Worm (Caenorhabditis elegans) whole organism, late embryonic: ENCODE results near the gene clec-33.

ENCODE experiments used
- C38D4.7 ChIP-seq: fragments of 200-800 bp; sonication (Bioruptor generic); optimal IDR thresholded peaks from 2 replicates; lab custom pipeline; 2018; ENCODE audit warnings: mild to moderate bottlenecking, missing genetic modification characterization, moderate library complexity, missing compliant biosample characterization
- ceh-24 ChIP-seq: sonication (generic microtip); optimal IDR thresholded peaks from 2 replicates; lab custom pipeline; 2016; ENCODE audit warnings: mild to moderate bottlenecking, missing genetic modification characterization, missing compliant biosample characterization
- elt-4 ChIP-seq: sonication (generic microtip); optimal IDR thresholded peaks from 2 replicates; lab custom pipeline; 2016; ENCODE audit warnings: missing genetic modification characterization, missing compliant biosample characterization
- fkh-10 ChIP-seq: fragments of 150-350 bp; optimal IDR thresholded peaks from 2 replicates; lab custom pipeline; 2014; ENCODE audit warnings: missing biosample characterization, missing genetic modification reagents, missing genetic modification characterization
- hlh-13 ChIP-seq: fragments of 200-800 bp; sonication (Bioruptor generic); optimal IDR thresholded peaks from 2 replicates; lab custom pipeline; 2018; ENCODE audit warnings: mild to moderate bottlenecking, missing genetic modification characterization, missing compliant biosample characterization
- hlh-15 ChIP-seq: sonication (generic microtip); optimal IDR thresholded peaks from 2 replicates; lab custom pipeline; 2016; ENCODE audit warnings: missing genetic modification characterization, missing compliant biosample characterization
- lin-11 ChIP-seq: fragments of 200-800 bp; sonication (Bioruptor generic); optimal IDR thresholded peaks from 2 replicates; lab custom pipeline; 2018; ENCODE audit warnings: mild to moderate bottlenecking, missing genetic modification characterization, missing compliant biosample characterization
- madf-2 ChIP-seq: sonication (generic microtip); optimal IDR thresholded peaks from 2 replicates; lab custom pipeline; 2017; ENCODE audit warnings: missing genetic modification characterization, missing compliant biosample characterization
- mec-3 ChIP-seq: sonication (generic microtip); optimal IDR thresholded peaks from 2 replicates; lab custom pipeline; 2016; ENCODE audit warnings: borderline replicate concordance, missing genetic modification characterization, missing compliant biosample characterization
- pqm-1 ChIP-seq: sonication (generic microtip); optimal IDR thresholded peaks from 2 replicates; lab custom pipeline; 2016; ENCODE audit warnings: missing genetic modification characterization, missing compliant biosample characterization
- pros-1 ChIP-seq: fragments of 150-350 bp; optimal IDR thresholded peaks from 2 replicates; lab custom pipeline; 2014; ENCODE audit warnings: missing biosample characterization, missing genetic modification reagents, missing genetic modification characterization
- unc-86 ChIP-seq: sonication (generic microtip); optimal IDR thresholded peaks from 2 replicates; lab custom pipeline; 2016; ENCODE audit warnings: missing genetic modification characterization, missing compliant biosample characterization
- ztf-16 ChIP-seq: sonication (generic microtip); optimal IDR thresholded peaks from 2 replicates; lab custom pipeline; 2017; ENCODE audit warnings: missing genetic modification characterization, missing compliant biosample characterization

ce11 chrV:16888788-16889325 is 19.2 kb upstream of the clec-33 start, which contains the start of the genes ifas-2 and fbxa-44:
- TF ChIP-seq lin-11 (tag; lab: Kevin White, UChicago) (no peak), madf-2 (tag; lab: Kevin White, UChicago) (no peak), unc-86 (tag; lab: Kevin White, UChicago) (no peak), C38D4.7 (GFP tag; lab: Kevin White, UChicago) (no peak), hlh-13 (GFP tag; lab: Kevin White, UChicago) (no peak), mec-3 (tag; lab: Kevin White, UChicago) (no peak), ceh-24 (tag; lab: Kevin White, UChicago) (no peak), pros-1 (tag; lab: Kevin White, UChicago) (no peak), hlh-15 (no peak), ztf-16 (no peak), pqm-1 (tag; lab: Kevin White, UChicago) (no peak), fkh-10 (no peak), elt-4 (no peak)
